Fruit fly (Drosophila melanogaster): ENCODE measurements around the gene CG32269.

CG32269 gene

DNA sequence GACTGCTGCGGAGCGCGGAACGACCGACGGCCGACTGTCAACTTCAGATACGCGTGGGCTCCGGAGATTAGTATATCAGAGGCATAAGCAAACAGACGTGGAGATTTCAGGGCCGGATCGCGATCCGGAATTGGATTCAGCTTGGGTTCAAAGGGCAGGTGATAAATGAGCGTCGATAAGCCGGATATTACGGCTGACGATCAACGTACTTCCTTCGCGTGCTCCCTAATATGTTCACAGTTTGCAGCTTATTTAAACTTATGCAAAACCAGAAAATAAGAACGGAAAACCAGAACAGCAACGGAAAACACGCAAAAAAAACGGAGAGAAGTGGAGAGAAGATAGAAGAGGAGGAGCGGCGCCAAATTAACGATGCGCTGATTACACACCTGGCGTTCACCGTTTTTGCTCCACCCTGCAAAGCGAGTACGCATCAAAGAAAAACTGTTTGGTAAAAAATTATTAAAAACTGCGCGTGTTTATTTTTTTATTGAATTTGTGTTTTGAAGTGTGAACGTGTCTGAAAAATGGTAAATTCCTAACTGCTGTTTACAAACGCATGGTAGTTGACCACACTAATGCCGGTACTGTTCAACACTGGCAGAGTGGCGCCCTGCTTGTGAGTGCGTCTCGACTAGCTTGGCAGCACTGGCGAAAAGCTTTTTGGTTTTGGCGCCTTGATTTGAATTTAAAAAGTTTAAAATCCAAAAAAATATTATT lies 30.4 kb upstream of the CG32269 start, which contains the start of gene CG17746 (continued):
- TF ChIP-seq ken (GFP tag; IDR thresholded peaks at IDR 0.05), result peak; percentile 64; the same call in 2 of the 3 replicates
- TF ChIP-seq pzg (GFP tag; optimal IDR thresholded peaks at IDR 0.05), result peak; percentile 99
- no peak for TF ChIP-seq GATAe (GFP tag; conservative IDR thresholded peaks at IDR 0.05)
- TF ChIP-seq CG6854 (GFP tag; optimal IDR thresholded peaks at IDR 0.05), result no peak
- no peak for TF ChIP-seq CG30020 (tag; optimal IDR thresholded peaks at IDR 0.05)
- TF ChIP-seq CrebB (tag; optimal IDR thresholded peaks at IDR 0.05), result peak; percentile 15

DNA sequence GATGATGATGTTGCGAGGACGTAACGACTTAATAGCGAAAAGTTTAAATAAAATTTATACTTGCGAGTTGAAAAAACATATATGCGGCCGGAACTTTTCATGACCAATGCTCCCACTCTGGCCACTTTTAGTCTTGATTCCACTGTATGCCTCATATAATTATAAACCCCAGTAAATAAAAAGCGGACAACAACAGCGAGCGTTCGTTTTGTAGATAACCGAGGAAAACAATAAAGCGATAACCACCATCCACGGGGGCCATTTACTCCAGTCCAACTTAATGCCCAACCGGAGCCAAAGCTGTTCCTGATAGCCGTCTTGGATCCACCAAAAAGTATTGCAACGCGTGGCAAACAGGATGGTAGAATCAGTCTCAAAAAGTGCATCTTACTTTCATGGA lies 27.5 kb upstream of the CG32269 start:
- TF ChIP-seq grau (tag; optimal IDR thresholded peaks at IDR 0.05) (peak; percentile 4), Sin3A (optimal IDR thresholded peaks at IDR 0.05) (no peak), B-H2 (GFP tag; optimal IDR thresholded peaks at IDR 0.05) (peak; percentile 31), sug (tag; optimal IDR thresholded peaks at IDR 0.05) (peak; percentile 91), CG34376 (GFP tag; optimal IDR thresholded peaks at IDR 0.05) (peak; percentile 6), Med (GFP tag) (peak; percentile 20), CG10543 (GFP tag; optimal IDR thresholded peaks at IDR 0.05) (peak; percentile 8), CG2199 (GFP tag; IDR thresholded peaks at IDR 0.05) (peak; percentile 64; the same call in 1 of the 3 replicates), sob (GFP tag; IDR thresholded peaks at IDR 0.05) (peak; percentile 25; the same call in 1 of the 2 replicates), Oli (tag; optimal IDR thresholded peaks at IDR 0.05) (no peak), CG13296 (GFP tag; optimal IDR thresholded peaks at IDR 0.05) (peak; percentile 16), Xrp1 (GFP tag; IDR thresholded peaks at IDR 0.05) (no peak)

DNA sequence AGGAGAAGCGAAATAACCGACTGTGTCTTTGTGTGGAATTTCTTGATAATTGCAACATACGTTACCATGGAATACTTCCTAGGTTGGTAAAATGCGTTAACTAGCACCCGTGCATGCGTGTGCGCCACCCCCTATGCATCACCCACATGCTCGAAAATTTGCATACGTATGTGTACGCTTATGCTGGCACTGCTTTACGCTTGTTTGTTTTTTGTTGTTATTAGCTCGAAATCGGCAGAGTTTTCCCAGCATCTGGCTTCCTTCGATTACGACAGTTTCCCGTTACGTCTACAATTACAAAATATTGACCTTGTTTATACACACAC lies 17.6 kb upstream of the CG32269 start:
- TF ChIP-seq crol (GFP tag; IDR thresholded peaks at IDR 0.05) (peak; percentile 82), twi (tag; optimal IDR thresholded peaks at IDR 0.05) (peak; percentile 46), cg (GFP tag; optimal IDR thresholded peaks at IDR 0.05) (peak; percentile 92), Pdp1 (GFP tag; optimal IDR thresholded peaks at IDR 0.05) (peak in 1 of 2 experiments; percentile 41), sug (tag; optimal IDR thresholded peaks at IDR 0.05) (peak; percentile 48), CG11695 (GFP tag; IDR thresholded peaks at IDR 0.05) (no peak), chinmo (GFP tag; IDR thresholded peaks at IDR 0.05; ENCODE audit: partially characterized antibody) (0 out of 4 replicates have a peak, but pooled peaks have one; percentile 84), gcm (GFP tag; optimal IDR thresholded peaks at IDR 0.05) (peak; percentile 74), gro (GFP tag; optimal IDR thresholded peaks at IDR 0.05) (no peak), CG15479 (GFP tag; optimal IDR thresholded peaks at IDR 0.05) (peak; percentile 22), CG8478 (optimal IDR thresholded peaks at IDR 0.05) (peak; percentile 52), Spps (tag; optimal IDR thresholded peaks at IDR 0.05) (no peak), CG34422 (GFP tag; IDR thresholded peaks at IDR 0.05) (peak; percentile 4; the same call in 1 of the 3 replicates)

DNA sequence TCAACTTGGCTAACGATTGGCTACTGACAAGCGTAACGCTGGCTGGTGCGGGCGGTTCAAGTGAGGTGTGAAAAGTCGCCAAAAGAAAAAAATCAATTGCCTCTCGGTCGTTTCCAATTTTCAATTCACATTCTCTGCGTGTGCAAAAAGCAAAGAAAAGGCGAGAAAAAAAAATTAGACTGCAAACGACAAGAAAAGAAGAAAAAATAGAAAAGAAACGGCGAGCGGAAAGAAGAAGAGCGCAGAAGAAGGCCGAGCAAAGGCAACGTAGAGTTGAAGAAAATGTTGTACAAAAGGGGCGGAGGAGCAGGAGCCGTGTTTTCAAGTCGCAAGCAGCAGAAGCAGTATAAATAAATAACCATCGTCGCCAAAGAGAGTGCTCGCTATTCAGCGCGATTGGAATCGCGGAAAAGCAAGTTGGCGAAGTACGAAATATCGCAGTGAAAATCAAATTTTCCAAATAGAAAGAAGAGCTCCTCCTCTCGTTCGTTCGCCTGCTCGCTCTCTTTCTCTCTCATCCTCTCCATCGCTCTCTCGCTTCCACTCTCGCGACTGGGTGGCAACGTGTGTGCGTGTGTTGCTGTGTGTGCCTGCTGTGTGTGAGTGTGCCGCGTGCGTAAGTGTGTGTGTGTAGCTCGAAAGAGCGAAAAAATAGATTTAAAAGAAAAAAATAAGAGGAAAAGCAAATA lies 17.1 kb upstream of the CG32269 start:
- TF ChIP-seq CG17328 (GFP tag; IDR thresholded peaks at IDR 0.05) (no peak), CG9215 (GFP tag; IDR thresholded peaks at IDR 0.05) (no peak), usp (GFP tag; optimal IDR thresholded peaks at IDR 0.05) (no peak), Trl (optimal IDR thresholded peaks at IDR 0.05) (peak; percentile 95 to 99), Trl (GFP tag; optimal IDR thresholded peaks at IDR 0.05) (peak; percentile 67), CG3838 (GFP tag; optimal IDR thresholded peaks at IDR 0.05) (no peak), Fer1 (GFP tag; optimal IDR thresholded peaks at IDR 0.05) (peak; percentile 26), CG4404 (GFP tag; IDR thresholded peaks at IDR 0.05) (no peak), CG7556 (GFP tag; optimal IDR thresholded peaks at IDR 0.05) (no peak), ken (GFP tag; IDR thresholded peaks at IDR 0.05) (no peak), aop (GFP tag; IDR thresholded peaks at IDR 0.05) (no peak), CG4707 (GFP tag; optimal IDR thresholded peaks at IDR 0.05) (no peak), Adf1 (GFP tag; IDR thresholded peaks at IDR 0.05) (peak; percentile 32; the same call in 1 of the 2 replicates), ranshi (GFP tag; IDR thresholded peaks at IDR 0.05) (no peak), MESR4 (GFP tag; optimal IDR thresholded peaks at IDR 0.05) (peak; percentile 23), D19B (GFP tag; optimal IDR thresholded peaks at IDR 0.05) (no peak), CG11093 (GFP tag; IDR thresholded peaks at IDR 0.05) (no peak), NfI (GFP tag; optimal IDR thresholded peaks at IDR 0.05) (peak; percentile 6)
